Fruit fly (Drosophila melanogaster): ENCODE measurements around the gene Lgr1.
"Not testable (repeated sequence)": the region's sequence is repeated elsewhere in the genome, so short reads cannot be mapped to it uniquely, and the experiment has no call there.

dm6 chr3R:17763088-17763487 lies 37.5 kb downstream of the Lgr1 start, which contains the start of gene TyrR:
- TF ChIP-seq psq (optimal IDR thresholded peaks at IDR 0.05); pan (optimal IDR thresholded peaks at IDR 0.05); usp (GFP tag; optimal IDR thresholded peaks at IDR 0.05); Dll (optimal IDR thresholded peaks at IDR 0.05); CG8478 (optimal IDR thresholded peaks at IDR 0.05): not testable (repeated sequence)

Data from whole organism.